Worm (Caenorhabditis elegans): ENCODE data around the gene srd-55.

- TF ChIP-seq ttx-3 (tag; optimal IDR thresholded peaks at IDR 0.05) (no peak), fkh-6 (tag; optimal IDR thresholded peaks at IDR 0.05) (no peak), ama-1 (optimal IDR thresholded peaks at IDR 0.05) (no peak), sox-4 (tag; optimal IDR thresholded peaks at IDR 0.05) (no peak), unc-55 (GFP tag; optimal IDR thresholded peaks at IDR 0.05) (no peak)
These were observed 24.0 kb downstream of the srd-55 start, which contains the start of gene srd-54 for ce11 chrII:7432327-7432726.
